Fruit fly (Drosophila melanogaster) whole organism, embryonic: Measurements from ENCODE around the gene CG9903.

Source experiments
- CG12299 ChIP-seq: fragments of 200-800 bp; sonication (Bioruptor generic); optimal IDR thresholded peaks from 2 replicates; lab custom pipeline; 2018; ENCODE audit warnings: missing biosample characterization, mild to moderate bottlenecking, missing genetic modification characterization
- CG9932 ChIP-seq: fragments of 200-800 bp; sonication (Bioruptor generic); IDR thresholded peaks from 2 replicates; pipeline ENCODE4 v1.3.6; 2022; ENCODE audit warnings: missing biosample characterization, missing genetic modification characterization
- HHEX ChIP-seq: fragments of 200-800 bp; sonication (Bioruptor generic); optimal IDR thresholded peaks from 3 replicates; lab custom pipeline; 2017; ENCODE audit warnings: missing biosample characterization, mild to moderate bottlenecking, missing genetic modification characterization, missing genetic modification reagents
- crc ChIP-seq: fragments of 200-800 bp; sonication (Bioruptor generic); optimal IDR thresholded peaks from 2 replicates; lab custom pipeline; 2016; ENCODE audit warnings: missing biosample characterization, missing genetic modification characterization
- emc ChIP-seq: fragments of 200-800 bp; sonication (Bioruptor generic); optimal IDR thresholded peaks from 2 replicates; lab custom pipeline; 2016; ENCODE audit warnings: missing biosample characterization, missing genetic modification characterization
- esg ChIP-seq: fragments of 200-800 bp; sonication (Bioruptor generic); conservative IDR thresholded peaks from 2 replicates; pipeline ENCODE4 v1.3.6; 2022; ENCODE audit warnings: missing biosample characterization, missing genetic modification characterization
- kay ChIP-seq: fragments of 200-800 bp; sonication (Bioruptor generic); optimal IDR thresholded peaks from 2 replicates; lab custom pipeline; 2016; ENCODE audit warnings: missing biosample characterization, missing genetic modification characterization
- lbe ChIP-seq: fragments of 200-800 bp; sonication (Bioruptor generic); optimal IDR thresholded peaks from 2 replicates; lab custom pipeline; 2016; ENCODE audit warnings: missing biosample characterization, mild to moderate bottlenecking, missing genetic modification characterization

DNA sequence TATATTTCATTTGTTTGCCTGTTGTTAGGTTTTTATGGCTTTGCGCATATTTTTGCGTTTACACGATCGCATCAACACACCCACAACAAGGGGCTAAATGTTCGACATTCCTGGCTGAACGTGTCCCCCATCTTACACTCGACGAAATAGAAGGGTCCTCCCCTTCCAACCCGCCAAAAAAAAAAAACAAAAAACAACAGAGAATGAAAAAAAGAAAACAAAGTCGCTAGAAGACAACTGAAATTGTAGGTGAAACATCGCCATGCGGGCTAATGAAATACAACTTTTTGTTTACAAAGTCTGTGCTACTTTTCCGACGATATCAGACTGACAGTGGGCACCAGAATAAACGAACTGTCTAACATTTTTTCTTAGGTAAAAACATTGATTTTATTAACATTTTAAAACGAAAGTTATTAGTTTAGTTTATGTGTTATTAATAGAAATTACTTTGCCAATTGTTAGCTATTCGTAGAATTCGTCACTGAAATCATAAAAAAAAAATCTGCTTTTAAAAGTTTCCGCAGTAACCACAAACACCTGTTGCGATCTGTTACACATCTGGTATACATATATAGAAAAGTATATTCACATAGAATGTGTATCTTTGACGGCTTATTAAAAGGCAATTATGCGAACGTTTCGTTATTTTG lies 30.0 kb upstream of the CG9903 start:
- no peak for TF ChIP-seq HHEX (GFP tag; lab: Kevin White, UChicago)
- TF ChIP-seq kay (GFP tag; lab: Kevin White, UChicago) = no peak
- peak; percentile 37; the same call in 1 of the 2 replicates for TF ChIP-seq CG9932 (GFP tag; lab: Robert Waterston, UW)
- no peak for TF ChIP-seq CG12299 (tag; lab: Kevin White, UChicago)
- TF ChIP-seq crc (GFP tag; lab: Kevin White, UChicago) = no peak
- no peak for TF ChIP-seq emc (GFP tag; lab: Kevin White, UChicago)
- no peak for TF ChIP-seq esg (GFP tag; lab: Robert Waterston, UW)
- no peak for TF ChIP-seq lbe
